Fruit fly (Drosophila melanogaster) whole organism, wandering third instar larva: ENCODE data around the gene Os-C.

ENCODE experiments used
- Abd-B ChIP-seq: fragments of >200 bp; optimal IDR thresholded peaks from 2 replicates; lab custom pipeline; 2017; ENCODE audit warnings: missing biosample characterization, missing genetic modification characterization
- CG32264 ChIP-seq: fragments of 200-800 bp; sonication (Bioruptor generic); optimal IDR thresholded peaks from 2 replicates; lab custom pipeline; 2016; ENCODE audit warnings: missing biosample characterization, missing genetic modification characterization
- CG9705 ChIP-seq: fragments of 200-800 bp; sonication (Bioruptor generic); optimal IDR thresholded peaks from 2 replicates; lab custom pipeline; 2018; ENCODE audit warnings: missing biosample characterization, mild to moderate bottlenecking, missing genetic modification characterization
- CrebA ChIP-seq: fragments of 200-800 bp; sonication (Bioruptor generic); optimal IDR thresholded peaks from 2 replicates; lab custom pipeline; 2016; ENCODE audit warnings: missing biosample characterization, mild to moderate bottlenecking, missing genetic modification characterization, borderline replicate concordance
- Dfd ChIP-seq: fragments of >200 bp; optimal IDR thresholded peaks from 2 replicates; lab custom pipeline; 2017; ENCODE audit warnings: missing biosample characterization, missing genetic modification characterization
- Dif ChIP-seq: fragments of 200-275, 200-300 bp; sonication (Bioruptor generic); optimal IDR thresholded peaks from 2 replicates; lab custom pipeline; 2018; ENCODE audit warnings: missing biosample characterization, missing genetic modification characterization; ENCODE audit not compliant: partially characterized antibody
- GATAd ChIP-seq: sonication (Bioruptor generic); optimal IDR thresholded peaks from 2 replicates; lab custom pipeline; 2016; ENCODE audit warnings: missing biosample characterization, missing genetic modification characterization
- HLH106 ChIP-seq: fragments of 200-800 bp; optimal IDR thresholded peaks from 3 replicates; lab custom pipeline; 2019; ENCODE audit warnings: missing biosample characterization, mild to moderate bottlenecking, missing genetic modification characterization, moderate library complexity
- Hnf4 ChIP-seq: fragments of 200-800 bp; sonication (Bioruptor generic); optimal IDR thresholded peaks from 2 replicates; lab custom pipeline; 2016; ENCODE audit warnings: missing biosample characterization, mild to moderate bottlenecking, missing genetic modification characterization
- Hr78 ChIP-seq: fragments of >200 bp; optimal IDR thresholded peaks from 2 replicates; lab custom pipeline; 2017; ENCODE audit warnings: missing biosample characterization, missing genetic modification characterization
- Hr83 ChIP-seq: fragments of 200-300 bp; sonication (Bioruptor generic); optimal IDR thresholded peaks from 2 replicates; lab custom pipeline; 2016; ENCODE audit warnings: missing biosample characterization, mild to moderate bottlenecking, missing genetic modification characterization, moderate library complexity; ENCODE audit not compliant: poor library complexity, severe bottlenecking
- Jra ChIP-seq: sonication (Bioruptor generic); optimal IDR thresholded peaks from 2 replicates; lab custom pipeline; 2016; ENCODE audit warnings: missing biosample characterization, missing genetic modification characterization
- Mio ChIP-seq: sonication (Bioruptor generic); optimal IDR thresholded peaks from 2 replicates; lab custom pipeline; 2016; ENCODE audit warnings: missing biosample characterization, missing genetic modification characterization
- Myc ChIP-seq: fragments of >200 bp; optimal IDR thresholded peaks from 2 replicates; lab custom pipeline; 2017
- N ChIP-seq: fragments of >200 bp; optimal IDR thresholded peaks from 2 replicates; lab custom pipeline; 2018; ENCODE audit warnings: missing biosample characterization, missing external identifiers, missing genetic modification characterization
- OdsH ChIP-seq: fragments of 200-800 bp; sonication (Bioruptor generic); optimal IDR thresholded peaks from 2 replicates; lab custom pipeline; 2016; ENCODE audit warnings: missing biosample characterization, mild to moderate bottlenecking, missing genetic modification characterization
- Rel ChIP-seq, 2 experiments: fragments of 200-800 bp; sonication (Bioruptor generic) in 1 of 2; optimal IDR thresholded peaks; 2 replicates in 1 of 2; 3 replicates in 1 of 2; lab custom pipeline; 2016 to 2019; ENCODE audit warnings: mild to moderate bottlenecking in 2 of 2, missing biosample characterization in 2 of 2, missing genetic modification characterization in 2 of 2, moderate library complexity in 1 of 2
- Sp1 ChIP-seq: fragments of 200-800 bp; sonication (Bioruptor generic); optimal IDR thresholded peaks from 3 replicates; lab custom pipeline; 2019; ENCODE audit warnings: missing biosample characterization, mild to moderate bottlenecking, missing genetic modification characterization, moderate library complexity
- Vsx2 ChIP-seq: fragments of 200-300, 225-300 bp; sonication (Bioruptor generic); optimal IDR thresholded peaks from 2 replicates; lab custom pipeline; 2018; ENCODE audit warnings: missing biosample characterization, missing genetic modification characterization; ENCODE audit not compliant: partially characterized antibody
- br ChIP-seq: fragments of 200-800 bp; sonication (Bioruptor generic); optimal IDR thresholded peaks from 2 replicates; lab custom pipeline; 2016; ENCODE audit warnings: missing biosample characterization, missing genetic modification characterization
- brk ChIP-seq: fragments of 200-800 bp; sonication (Bioruptor generic); optimal IDR thresholded peaks from 2 replicates; lab custom pipeline; 2016; ENCODE audit warnings: missing biosample characterization, mild to moderate bottlenecking, missing genetic modification characterization
- dl ChIP-seq, 2 experiments: fragments of 175-275, 200-275 bp in 1 of 2; fragments of 200-275 bp in 1 of 2; sonication (Bioruptor generic); optimal IDR thresholded peaks; lab custom pipeline; 2018; ENCODE audit warnings: mild to moderate bottlenecking in 2 of 2, missing biosample characterization in 2 of 2, missing genetic modification characterization in 2 of 2, moderate library complexity in 2 of 2; ENCODE audit not compliant: partially characterized antibody in 2 of 2, insufficient read depth in 1 of 2
- dmrt93B ChIP-seq: fragments of 200-800 bp; sonication (Bioruptor generic); optimal IDR thresholded peaks from 2 replicates; lab custom pipeline; 2018; ENCODE audit warnings: missing biosample characterization, mild to moderate bottlenecking, missing genetic modification characterization
- dsf ChIP-seq: sonication (Bioruptor generic); optimal IDR thresholded peaks from 2 replicates; lab custom pipeline; 2016; ENCODE audit warnings: missing biosample characterization, missing genetic modification characterization, borderline replicate concordance
- ey ChIP-seq: fragments of 200-800 bp; sonication (Bioruptor generic); optimal IDR thresholded peaks from 2 replicates; lab custom pipeline; 2016; ENCODE audit warnings: missing biosample characterization, missing genetic modification characterization
- foxo ChIP-seq, 2 experiments: fragments of 200-800 bp; sonication (Bioruptor generic); optimal IDR thresholded peaks; 2 replicates in 1 of 2; 3 replicates in 1 of 2; lab custom pipeline; 2016 to 2017; ENCODE audit warnings: missing biosample characterization in 2 of 2, missing genetic modification characterization in 2 of 2
- fru ChIP-seq: fragments of 200-800 bp; sonication (Bioruptor generic); optimal IDR thresholded peaks from 3 replicates; lab custom pipeline; 2016; ENCODE audit warnings: missing biosample characterization, mild to moderate bottlenecking, missing genetic modification characterization
- h ChIP-seq: fragments of 200-800 bp; sonication (Bioruptor generic); optimal IDR thresholded peaks from 3 replicates; lab custom pipeline; 2016; ENCODE audit warnings: missing biosample characterization, mild to moderate bottlenecking, missing genetic modification characterization
- jim ChIP-seq: fragments of 175-275, 200-325 bp; sonication (Bioruptor generic); optimal IDR thresholded peaks from 2 replicates; lab custom pipeline; 2016; ENCODE audit warnings: missing biosample characterization, mild to moderate bottlenecking, missing genetic modification characterization
- lola ChIP-seq: fragments of >200 bp; optimal IDR thresholded peaks from 2 replicates; lab custom pipeline; 2017; ENCODE audit warnings: missing biosample characterization, missing genetic modification characterization
- pan ChIP-seq: fragments of >200 bp; optimal IDR thresholded peaks from 2 replicates; lab custom pipeline; 2017
- psq ChIP-seq: fragments of 200-800 bp; sonication (Bioruptor generic); optimal IDR thresholded peaks from 3 replicates; lab custom pipeline; 2017; ENCODE audit warnings: missing biosample characterization, mild to moderate bottlenecking, missing genetic modification characterization, moderate library complexity
- rgr ChIP-seq: fragments of 200-800 bp; sonication (Bioruptor generic); optimal IDR thresholded peaks from 3 replicates; lab custom pipeline; 2016; ENCODE audit warnings: missing biosample characterization, mild to moderate bottlenecking, missing genetic modification characterization
- sage ChIP-seq: fragments of 200-800 bp; sonication (Bioruptor generic); optimal IDR thresholded peaks from 2 replicates; lab custom pipeline; 2016; ENCODE audit warnings: missing biosample characterization, mild to moderate bottlenecking, missing genetic modification characterization
- sv ChIP-seq: fragments of 200-800 bp; sonication (Bioruptor generic); optimal IDR thresholded peaks from 3 replicates; lab custom pipeline; 2016; ENCODE audit warnings: missing biosample characterization, missing genetic modification characterization
- tai ChIP-seq: sonication (Bioruptor generic); optimal IDR thresholded peaks from 2 replicates; lab custom pipeline; 2016; ENCODE audit warnings: missing biosample characterization, missing genetic modification characterization
- usp ChIP-seq: fragments of >200 bp; optimal IDR thresholded peaks from 2 replicates; lab custom pipeline; 2017; ENCODE audit warnings: missing biosample characterization, missing genetic modification characterization
- woc ChIP-seq: sonication (Bioruptor generic); optimal IDR thresholded peaks from 2 replicates; lab custom pipeline; 2016; ENCODE audit warnings: missing biosample characterization, mild to moderate bottlenecking, missing genetic modification characterization

Gene Os-C

DNA sequence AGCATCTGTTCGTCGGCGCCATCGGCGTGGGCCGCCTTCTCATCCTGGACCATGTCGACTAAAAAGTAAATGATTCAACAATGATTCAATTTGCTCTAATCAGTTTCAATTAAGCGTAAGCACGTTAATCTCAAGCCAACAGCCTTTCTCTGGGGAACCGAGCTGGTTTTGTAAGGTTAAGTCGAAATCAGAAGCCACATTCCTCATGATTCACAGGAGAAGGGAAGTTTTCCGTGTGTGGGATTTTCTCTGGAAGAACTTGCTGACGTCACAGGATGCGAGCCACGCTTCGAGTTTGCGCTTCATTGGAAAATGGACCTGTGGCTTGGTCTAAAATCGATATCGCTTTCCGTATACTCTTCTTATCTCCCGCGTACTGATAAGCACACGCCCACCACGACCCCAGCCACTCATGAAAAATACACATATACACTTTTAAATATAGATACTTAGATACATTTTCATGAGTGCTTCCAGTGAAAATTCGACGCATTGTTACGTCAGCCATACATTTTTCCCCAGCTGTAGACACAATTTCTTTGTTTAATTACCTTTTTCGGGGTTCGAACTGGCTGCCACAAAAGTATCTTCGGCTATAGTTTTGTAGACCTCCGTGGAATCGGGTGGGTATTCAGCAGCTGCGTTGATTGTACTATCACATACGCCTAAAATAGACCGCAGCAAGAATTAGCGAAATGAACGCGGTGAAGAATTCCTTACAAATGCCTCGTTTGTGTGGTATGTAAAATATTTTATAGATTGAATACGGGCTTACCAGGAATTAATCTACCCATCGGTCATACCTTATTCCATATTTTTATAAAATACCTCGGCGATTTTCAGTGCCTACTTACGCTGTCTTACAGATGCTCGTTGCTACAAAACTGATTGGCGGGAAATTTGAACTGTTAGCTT lies 1.5 kb upstream of the Os-C start:
- TF ChIP-seq usp (GFP tag; lab: Kevin White, UChicago), result no peak
- peak; percentile 7 for TF ChIP-seq OdsH (GFP tag; lab: Kevin White, UChicago)
- peak; percentile 13 for TF ChIP-seq woc (GFP tag; lab: Kevin White, UChicago)
- peak; percentile 28 for TF ChIP-seq rgr (GFP tag; lab: Kevin White, UChicago)
- peak; percentile 56 for TF ChIP-seq Hnf4 (GFP tag; lab: Kevin White, UChicago)
- TF ChIP-seq Jra (GFP tag; lab: Kevin White, UChicago), result no peak
- no peak for TF ChIP-seq brk (GFP tag; lab: Kevin White, UChicago)
- TF ChIP-seq lola (GFP tag; lab: Kevin White, UChicago), result no peak
- TF ChIP-seq fru, result no peak
- peak in 1 of 2 experiments; percentile 8 for TF ChIP-seq foxo (GFP tag; optimal IDR thresholded peaks at IDR 0.05; lab: Kevin White, UChicago)
- no peak for TF ChIP-seq dmrt93B (GFP tag; lab: Kevin White, UChicago)
- no peak for TF ChIP-seq jim (GFP tag; lab: Kevin White, UChicago)
- no peak for TF ChIP-seq Abd-B (GFP tag; lab: Kevin White, UChicago)
- no peak for TF ChIP-seq Hr83 (GFP tag; lab: Kevin White, UChicago)
- no peak for TF ChIP-seq CG9705 (GFP tag; lab: Kevin White, UChicago)
- no peak for TF ChIP-seq Myc (lab: Kevin White, UChicago)
- no peak for TF ChIP-seq N (GFP tag; lab: Kevin White, UChicago)
- no peak for TF ChIP-seq dl (GFP tag; optimal IDR thresholded peaks at IDR 0.05; lab: Kevin White, UChicago; ENCODE audit: insufficient read depth in 1 of 2, partially characterized antibody in 2 of 2)
- no peak for TF ChIP-seq pan (lab: Kevin White, UChicago)
- no peak for TF ChIP-seq tai (GFP tag; lab: Kevin White, UChicago)
- TF ChIP-seq sage (GFP tag; lab: Kevin White, UChicago), result no peak
- TF ChIP-seq Vsx2, result peak; percentile 54
- TF ChIP-seq Mio (GFP tag; lab: Kevin White, UChicago), result no peak
- peak; percentile 50 for TF ChIP-seq h
- TF ChIP-seq Hr78 (GFP tag; lab: Kevin White, UChicago), result no peak
- no peak for TF ChIP-seq CG32264 (GFP tag; lab: Kevin White, UChicago)
- TF ChIP-seq Dif, result peak; percentile 82
- peak; percentile 34 for TF ChIP-seq Sp1 (GFP tag; lab: Kevin White, UChicago)
- TF ChIP-seq Rel (GFP tag; optimal IDR thresholded peaks at IDR 0.05; lab: Kevin White, UChicago), result no peak
- peak; percentile 69 for TF ChIP-seq Rel (tag; optimal IDR thresholded peaks at IDR 0.05; lab: Kevin White, UChicago)
- TF ChIP-seq dsf (GFP tag; lab: Kevin White, UChicago), result no peak
- peak; percentile 4 for TF ChIP-seq HLH106
- TF ChIP-seq br (GFP tag; lab: Kevin White, UChicago), result peak; percentile 17
- TF ChIP-seq CrebA, result peak; percentile 27
- no peak for TF ChIP-seq psq (GFP tag; lab: Kevin White, UChicago)
- no peak for TF ChIP-seq Dfd (GFP tag; lab: Kevin White, UChicago)
- no peak for TF ChIP-seq ey
- TF ChIP-seq GATAd (GFP tag; lab: Kevin White, UChicago), result no peak
- peak; percentile 8 for TF ChIP-seq sv (GFP tag; lab: Kevin White, UChicago)

- TF ChIP-seq sage (GFP tag; lab: Kevin White, UChicago), result no peak
Observed at dm6 chr3R:7980222-7980621, 1.5 kb downstream of the Os-C start, which contains the start of gene Sfp84E. Sfp84E (minus strand) TSS chr3R:7980322.
